Fruit fly (Drosophila melanogaster) whole organism, embryonic: ENCODE measurements around the gene Mdh2.
A peak's percentile ranks its signal among the peaks of the same experiment; 100 is the strongest.

Source experiments
- Atf-2 ChIP-seq: fragments of 200-800 bp; sonication (Bioruptor generic); optimal IDR thresholded peaks from 2 replicates; lab custom pipeline; 2016; ENCODE audit warnings: missing biosample characterization, missing genetic modification characterization
- BEAF-32 ChIP-seq: fragments of 200-800 bp; sonication (Bioruptor generic); optimal IDR thresholded peaks from 3 replicates; lab custom pipeline; 2017; ENCODE audit warnings: missing biosample characterization, missing genetic modification characterization, mild to moderate bottlenecking, moderate library complexity, missing genetic modification reagents
- Bgb ChIP-seq: fragments of 200-800 bp; sonication (Bioruptor generic); IDR thresholded peaks from 2 replicates; pipeline ENCODE4 v1.3.6; 2022; ENCODE audit warnings: missing biosample characterization, missing genetic modification characterization; ENCODE audit not compliant: partially characterized antibody
- CG1647 ChIP-seq: fragments of 200-800 bp; sonication (Bioruptor generic); optimal IDR thresholded peaks from 3 replicates; lab custom pipeline; 2016; ENCODE audit warnings: missing biosample characterization, missing genetic modification characterization
- CG17361 ChIP-seq: fragments of 200-800 bp; sonication (Bioruptor generic); IDR thresholded peaks from 3 replicates; pipeline ENCODE4 v1.3.6; 2022; ENCODE audit warnings: missing biosample characterization, missing genetic modification characterization
- CG17385 ChIP-seq: fragments of 200-800 bp; sonication (Bioruptor generic); optimal IDR thresholded peaks from 3 replicates; lab custom pipeline; 2018; ENCODE audit warnings: missing biosample characterization, mild to moderate bottlenecking, missing genetic modification characterization
- CG30403 ChIP-seq: fragments of 200-800 bp; sonication (Bioruptor generic); optimal IDR thresholded peaks from 3 replicates; lab custom pipeline; 2016; ENCODE audit warnings: missing biosample characterization, missing genetic modification characterization
- CG31388 ChIP-seq: fragments of 200-800 bp; sonication (Bioruptor generic); optimal IDR thresholded peaks from 2 replicates; lab custom pipeline; 2016; ENCODE audit warnings: missing biosample characterization, missing genetic modification characterization
- CG32772 ChIP-seq: fragments of 200-800 bp; sonication (Bioruptor generic); IDR thresholded peaks from 2 replicates; pipeline ENCODE4 v1.3.6; 2022; ENCODE audit warnings: missing biosample characterization, missing genetic modification characterization
- CG6175 ChIP-seq: fragments of 200-800 bp; sonication (Bioruptor generic); IDR thresholded peaks from 3 replicates; pipeline ENCODE4 v1.3.6; 2022; ENCODE audit warnings: missing biosample characterization, missing genetic modification characterization
- CG6813 ChIP-seq: fragments of 200-800 bp; sonication (Bioruptor generic); optimal IDR thresholded peaks from 2 replicates; lab custom pipeline; 2017; ENCODE audit warnings: missing biosample characterization, missing genetic modification characterization, mild to moderate bottlenecking, moderate library complexity, missing genetic modification reagents
- D19B ChIP-seq: fragments of 200-800 bp; sonication (Bioruptor generic); optimal IDR thresholded peaks from 2 replicates; lab custom pipeline; 2017; ENCODE audit warnings: missing biosample characterization, mild to moderate bottlenecking, missing genetic modification characterization
- Dp ChIP-seq: fragments of 200-800 bp; sonication (Bioruptor generic); optimal IDR thresholded peaks from 2 replicates; lab custom pipeline; 2018; ENCODE audit warnings: missing biosample characterization, mild to moderate bottlenecking, missing genetic modification characterization, moderate library complexity
- E2f2 ChIP-seq: fragments of 200-800 bp; sonication (Bioruptor generic); IDR thresholded peaks from 2 replicates; pipeline ENCODE4 v1.3.6; 2022; ENCODE audit warnings: missing biosample characterization, missing genetic modification characterization
- Ets65A ChIP-seq: fragments of 200-800 bp; sonication (Bioruptor generic); peaks from one replicate; lab custom pipeline; 2016; ENCODE audit warnings: missing biosample characterization, missing genetic modification characterization
- Hmr ChIP-seq: fragments of 200-800 bp; sonication (Bioruptor generic); optimal IDR thresholded peaks from 3 replicates; lab custom pipeline; 2017; ENCODE audit warnings: mild to moderate bottlenecking, missing biosample characterization, missing genetic modification reagents, missing genetic modification characterization
- MBD-R2 ChIP-seq: fragments of 200-800 bp; sonication (Bioruptor generic); IDR thresholded peaks from 2 replicates; pipeline ENCODE4 v1.3.6; 2022; ENCODE audit warnings: missing biosample characterization, missing genetic modification characterization
- MESR4 ChIP-seq: fragments of 200-800 bp; sonication (Bioruptor generic); optimal IDR thresholded peaks from 2 replicates; lab custom pipeline; 2018; ENCODE audit warnings: missing biosample characterization, mild to moderate bottlenecking, missing genetic modification characterization, moderate library complexity
- Side ChIP-seq: fragments of 200-800 bp; sonication (Bioruptor generic); optimal IDR thresholded peaks from 2 replicates; lab custom pipeline; 2016; ENCODE audit warnings: missing biosample characterization, missing genetic modification characterization
- amos ChIP-seq: fragments of 200-800 bp; sonication (Bioruptor generic); IDR thresholded peaks from 2 replicates; pipeline ENCODE4 v1.3.6; 2022; ENCODE audit warnings: missing biosample characterization, missing genetic modification characterization; ENCODE audit not compliant: partially characterized antibody
- aop ChIP-seq: fragments of 200-800 bp; sonication (Bioruptor generic); IDR thresholded peaks from 2 replicates; pipeline ENCODE4 v1.3.6; 2022; ENCODE audit warnings: missing biosample characterization, missing genetic modification characterization
- ap ChIP-seq: fragments of 200-800 bp; sonication (Bioruptor generic); IDR thresholded peaks from 2 replicates; pipeline ENCODE4 v1.3.6; 2022; ENCODE audit warnings: missing biosample characterization, missing genetic modification characterization
- ara ChIP-seq: fragments of 200-800 bp; sonication (Bioruptor generic); IDR thresholded peaks from 2 replicates; pipeline ENCODE4 v1.3.6; 2022; ENCODE audit warnings: missing biosample characterization, missing genetic modification characterization
- bbx ChIP-seq: fragments of 200-800 bp; sonication (Bioruptor generic); IDR thresholded peaks from 2 replicates; pipeline ENCODE4 v1.3.6; 2022; ENCODE audit warnings: missing biosample characterization, missing genetic modification characterization; ENCODE audit not compliant: partially characterized antibody
- dan ChIP-seq: fragments of 200-800 bp; sonication (Bioruptor generic); IDR thresholded peaks from 2 replicates; pipeline ENCODE4 v1.3.6; 2022; ENCODE audit warnings: missing biosample characterization, missing genetic modification characterization
- ewg ChIP-seq: fragments of 200-800 bp; sonication (Bioruptor generic); optimal IDR thresholded peaks from 3 replicates; lab custom pipeline; 2017; ENCODE audit warnings: mild to moderate bottlenecking, missing biosample characterization, missing genetic modification reagents, missing genetic modification characterization
- fru ChIP-seq: fragments of >200 bp; optimal IDR thresholded peaks from 2 replicates; lab custom pipeline; 2017
- gcm ChIP-seq: fragments of 200-800 bp; sonication (Bioruptor generic); optimal IDR thresholded peaks from 2 replicates; lab custom pipeline; 2019; ENCODE audit warnings: missing biosample characterization, mild to moderate bottlenecking, missing genetic modification characterization, moderate library complexity
- ham ChIP-seq: fragments of 200-800 bp; sonication (Bioruptor generic); IDR thresholded peaks from 2 replicates; pipeline ENCODE4 v1.3.6; 2022; ENCODE audit warnings: missing biosample characterization, missing genetic modification characterization
- inv ChIP-seq: fragments of 200-800 bp; sonication (Bioruptor generic); IDR thresholded peaks from 2 replicates; pipeline ENCODE4 v1.3.6; 2022; ENCODE audit warnings: missing biosample characterization, missing genetic modification characterization; ENCODE audit not compliant: partially characterized antibody
- nerfin-2 ChIP-seq: fragments of 200-800 bp; sonication (Bioruptor generic); IDR thresholded peaks from 2 replicates; pipeline ENCODE4 v1.3.6; 2022; ENCODE audit warnings: missing biosample characterization, missing genetic modification characterization; ENCODE audit not compliant: partially characterized antibody
- onecut ChIP-seq: fragments of 200-800 bp; sonication (Bioruptor generic); IDR thresholded peaks from 2 replicates; pipeline ENCODE4 v1.3.6; 2022; ENCODE audit warnings: missing biosample characterization, missing genetic modification characterization
- otp ChIP-seq: fragments of 200-800 bp; sonication (Bioruptor generic); IDR thresholded peaks from 3 replicates; pipeline ENCODE4, ENCODE4 v1.3.6; 2022; ENCODE audit warnings: missing biosample characterization, missing genetic modification characterization
- prd ChIP-seq, 3 experiments: fragments of >200 bp in 2 of 3; fragments of 200-800 bp in 1 of 3; sonication (Bioruptor generic) in 1 of 3; optimal IDR thresholded peaks in 2 of 3; IDR thresholded peaks in 1 of 3; 2 replicates in 2 of 3; 3 replicates in 1 of 3; pipeline versions ENCODE4 v1.3.6 to Lab custom; 2017 to 2022; ENCODE audit warnings: missing biosample characterization in 1 of 3, missing genetic modification characterization in 1 of 3
- pzg ChIP-seq: fragments of 200-800 bp; sonication (Bioruptor generic); optimal IDR thresholded peaks from 3 replicates; lab custom pipeline; 2018; ENCODE audit warnings: missing biosample characterization, mild to moderate bottlenecking, missing genetic modification characterization, moderate library complexity
- sug ChIP-seq: fragments of 200-800 bp; optimal IDR thresholded peaks from 2 replicates; lab custom pipeline; 2019; ENCODE audit warnings: missing biosample characterization, mild to moderate bottlenecking, missing genetic modification characterization, moderate library complexity
- unc-4 ChIP-seq: fragments of 200-800 bp; sonication (Bioruptor generic); IDR thresholded peaks from 2 replicates; pipeline ENCODE4 v1.3.6; 2022; ENCODE audit warnings: missing biosample characterization, missing genetic modification characterization; ENCODE audit not compliant: partially characterized antibody

The Mdh2 gene

DNA sequence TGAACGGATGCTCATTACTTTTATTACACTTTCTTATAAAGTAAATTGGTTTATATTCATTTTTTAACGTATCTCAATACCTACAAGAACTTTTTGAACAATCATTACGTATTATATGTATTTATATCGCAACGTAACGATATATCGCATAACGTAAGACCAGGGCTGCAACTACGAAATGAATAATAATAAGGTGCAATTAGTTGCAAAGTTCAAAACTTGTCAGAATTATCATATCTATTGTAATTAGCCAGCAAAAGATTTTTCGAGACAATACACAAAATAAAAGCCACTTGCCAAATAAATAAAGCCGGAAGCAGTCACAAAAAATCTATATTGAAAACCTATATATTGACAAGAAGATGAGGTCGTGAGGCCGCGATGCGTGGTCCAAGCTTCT lies 10.9 kb upstream of the Mdh2 start (continued):
- TF ChIP-seq MESR4 (GFP tag; lab: Kevin White, UChicago) (no peak), CG6175 (no peak), Ets65A (GFP tag; lab: Kevin White, UChicago) (peak; percentile 92), Hmr (GFP tag; lab: Kevin White, UChicago) (peak; percentile 43), CG1647 (GFP tag; lab: Kevin White, UChicago) (no peak)

- no peak for TF ChIP-seq gcm (GFP tag; lab: Kevin White, UChicago)
- no peak for TF ChIP-seq prd (optimal IDR thresholded peaks at IDR 0.05; lab: Kevin White, UChicago)
- no peak for TF ChIP-seq prd (GFP tag; IDR thresholded peaks at IDR 0.05; lab: Robert Waterston, UW)
- TF ChIP-seq CG30403 (GFP tag; lab: Kevin White, UChicago), result no peak
- no peak for TF ChIP-seq otp (GFP tag; lab: Robert Waterston, UW)
- TF ChIP-seq aop (GFP tag; lab: Robert Waterston, UW), result no peak
- no peak for TF ChIP-seq bbx (GFP tag; lab: Robert Waterston, UW)
- peak; percentile 39; the same call in 1 of the 2 replicates for TF ChIP-seq inv (GFP tag; lab: Robert Waterston, UW)
- TF ChIP-seq Bgb (GFP tag; lab: Robert Waterston, UW), result peak; percentile 56; the same call in 1 of the 2 replicates
- no peak for TF ChIP-seq D19B (GFP tag; lab: Kevin White, UChicago)
- peak; percentile 53 for TF ChIP-seq CG17385
- TF ChIP-seq ara (GFP tag; lab: Robert Waterston, UW), result 0 out of 2 replicates have a peak, but pooled peaks have one; percentile 12
- TF ChIP-seq Atf-2 (GFP tag; lab: Kevin White, UChicago), result no peak
- TF ChIP-seq BEAF-32 (GFP tag; lab: Kevin White, UChicago), result peak; percentile 30
- no peak for TF ChIP-seq CG17361 (GFP tag; lab: Robert Waterston, UW)
- peak; percentile 67; the same call in 1 of the 2 replicates for TF ChIP-seq amos (GFP tag; lab: Robert Waterston, UW)
- no peak for TF ChIP-seq ap (GFP tag; lab: Robert Waterston, UW)
- TF ChIP-seq Dp, result peak; percentile 36
- TF ChIP-seq CG31388 (GFP tag; lab: Kevin White, UChicago), result no peak
- peak; percentile 16; the same call in 1 of the 2 replicates for TF ChIP-seq unc-4 (GFP tag; lab: Robert Waterston, UW)
- peak; percentile 14 for TF ChIP-seq E2f2 (GFP tag; lab: Robert Waterston, UW)
- no peak for TF ChIP-seq ham (GFP tag; lab: Robert Waterston, UW)
- peak; percentile 93 for TF ChIP-seq onecut
- no peak for TF ChIP-seq sug (tag; lab: Kevin White, UChicago)
- 0 out of 2 replicates have a peak, but pooled peaks have one; percentile 36 for TF ChIP-seq MBD-R2 (GFP tag; lab: Robert Waterston, UW)
- peak; percentile 1 for TF ChIP-seq pzg
- TF ChIP-seq dan (GFP tag; lab: Robert Waterston, UW), result no peak
- no peak for TF ChIP-seq fru (lab: Kevin White, UChicago)
- peak; percentile 10 for TF ChIP-seq MESR4 (GFP tag; lab: Kevin White, UChicago)
- no peak for TF ChIP-seq CG6813 (GFP tag; lab: Kevin White, UChicago)
- peak; percentile 95 for TF ChIP-seq Ets65A (GFP tag; lab: Kevin White, UChicago)
- no peak for TF ChIP-seq CG32772 (GFP tag; lab: Robert Waterston, UW)
- TF ChIP-seq ewg (GFP tag; lab: Kevin White, UChicago), result peak; percentile 92
- TF ChIP-seq nerfin-2 (GFP tag; lab: Robert Waterston, UW), result 0 out of 2 replicates have a peak, but pooled peaks have one; percentile 34
- no peak for TF ChIP-seq Side (GFP tag; lab: Kevin White, UChicago)
Measured at dm6 chr3R:18215900-18216299, 10.3 kb upstream of the Mdh2 start, which contains the start of gene CG14314. CG14314 (plus strand) TSS chr3R:18216142.
